Worm (Caenorhabditis elegans) whole organism, L4/young adult: ENCODE data around the gene slc-28.2.

Experiments used
- W03F9.2 ChIP-seq: fragments of 150-350 bp; optimal IDR thresholded peaks from 2 replicates; lab custom pipeline; 2014; ENCODE audit warnings: missing biosample characterization, missing genetic modification characterization
- dao-5 ChIP-seq: sonication (generic microtip); optimal IDR thresholded peaks from 2 replicates; lab custom pipeline; 2016; ENCODE audit warnings: missing genotype, missing genetic modification characterization, moderate library complexity, missing compliant biosample characterization
- him-1 ChIP-seq: sonication (generic microtip); optimal IDR thresholded peaks from 2 replicates; lab custom pipeline; 2016; ENCODE audit warnings: missing genotype, missing genetic modification reagents, missing genetic modification characterization, missing compliant biosample characterization

- TF ChIP-seq dao-5 (tag; lab: Kevin White, UChicago): no peak
- TF ChIP-seq W03F9.2 (tag; lab: Kevin White, UChicago): no peak
- TF ChIP-seq him-1 (tag; lab: Kevin White, UChicago): no peak
Observed at ce11 chrV:3476228-3476627, 16.2 kb downstream of the slc-28.2 start.
